Fruit fly (Drosophila melanogaster) whole organism, embryonic: ENCODE data around the gene CG43447.

Experiments used
- Adf1 ChIP-seq: fragments of 200-800 bp; sonication (Bioruptor generic); IDR thresholded peaks from 2 replicates; pipeline ENCODE4 v1.3.6; 2022; ENCODE audit warnings: missing biosample characterization, missing genetic modification characterization
- CG10209 ChIP-seq: fragments of 200-800 bp; sonication (Bioruptor generic); optimal IDR thresholded peaks from 3 replicates; lab custom pipeline; 2017; ENCODE audit warnings: missing biosample characterization, mild to moderate bottlenecking, missing genetic modification characterization, missing genetic modification reagents
- CG10565 ChIP-seq: fragments of 200-800 bp; sonication (Bioruptor generic); optimal IDR thresholded peaks from 3 replicates; lab custom pipeline; 2016; ENCODE audit warnings: missing biosample characterization, mild to moderate bottlenecking, missing genetic modification characterization
- CG11093 ChIP-seq: fragments of 200-800 bp; sonication (Bioruptor generic); IDR thresholded peaks from 3 replicates; pipeline ENCODE4 v1.3.6; 2022; ENCODE audit warnings: missing biosample characterization, missing genetic modification characterization
- CG11456 ChIP-seq: fragments of 200-800 bp; sonication (Bioruptor generic); IDR thresholded peaks from 3 replicates; pipeline ENCODE4 v1.3.6; 2022; ENCODE audit warnings: missing biosample characterization, missing genetic modification characterization
- CG11695 ChIP-seq: fragments of 200-800 bp; sonication (Bioruptor generic); IDR thresholded peaks from 3 replicates; pipeline ENCODE4 v1.3.6; 2022; ENCODE audit warnings: missing biosample characterization, missing genetic modification characterization
- CG12104 ChIP-seq: fragments of 200-800 bp; sonication (Bioruptor generic); optimal IDR thresholded peaks from 3 replicates; lab custom pipeline; 2016; ENCODE audit warnings: missing biosample characterization, missing genetic modification characterization
- CG12659 ChIP-seq: fragments of 200-800 bp; sonication (Bioruptor generic); optimal IDR thresholded peaks from 3 replicates; lab custom pipeline; 2017; ENCODE audit warnings: mild to moderate bottlenecking, missing biosample characterization, missing genetic modification reagents, missing genetic modification characterization
- CG12769 ChIP-seq: fragments of 200-800 bp; sonication (Bioruptor generic); optimal IDR thresholded peaks from 2 replicates; lab custom pipeline; 2019; ENCODE audit warnings: missing biosample characterization, mild to moderate bottlenecking, missing genetic modification characterization, moderate library complexity
- CG13424 ChIP-seq: fragments of 200-800 bp; sonication (Bioruptor generic); optimal IDR thresholded peaks from 2 replicates; lab custom pipeline; 2019; ENCODE audit warnings: missing biosample characterization, mild to moderate bottlenecking, missing genetic modification characterization, moderate library complexity
- CG14014 ChIP-seq: fragments of 200-800 bp; sonication (Bioruptor generic); IDR thresholded peaks from 2 replicates; pipeline ENCODE4 v1.3.6; 2022; ENCODE audit warnings: missing biosample characterization, missing genetic modification characterization
- CG14441 ChIP-seq: fragments of 200-800 bp; sonication (Bioruptor generic); IDR thresholded peaks from 2 replicates; pipeline ENCODE4 v1.3.6; 2022; ENCODE audit warnings: missing biosample characterization, missing genetic modification characterization
- CG15011 ChIP-seq: fragments of 200-800 bp; sonication (Bioruptor generic); optimal IDR thresholded peaks from 3 replicates; lab custom pipeline; 2018; ENCODE audit warnings: missing biosample characterization, mild to moderate bottlenecking, missing genetic modification characterization
- CG15269 ChIP-seq: fragments of 200-800 bp; sonication (Bioruptor generic); optimal IDR thresholded peaks from 2 replicates; lab custom pipeline; 2018; ENCODE audit warnings: missing biosample characterization, mild to moderate bottlenecking, missing genetic modification characterization, moderate library complexity
- CG15514 ChIP-seq: fragments of 200-800 bp; sonication (Bioruptor generic); optimal IDR thresholded peaks from 3 replicates; lab custom pipeline; 2017; ENCODE audit warnings: missing biosample characterization, missing genetic modification characterization, mild to moderate bottlenecking, moderate library complexity, missing genetic modification reagents
- CG1647 ChIP-seq: fragments of 200-800 bp; sonication (Bioruptor generic); optimal IDR thresholded peaks from 3 replicates; lab custom pipeline; 2016; ENCODE audit warnings: missing biosample characterization, missing genetic modification characterization
- CG16863 ChIP-seq: fragments of 200-800 bp; sonication (Bioruptor generic); optimal IDR thresholded peaks from 3 replicates; lab custom pipeline; 2016; ENCODE audit warnings: missing biosample characterization, missing genetic modification characterization
- CG18011 ChIP-seq: fragments of 200-800 bp; sonication (Bioruptor generic); optimal IDR thresholded peaks from 2 replicates; lab custom pipeline; 2017; ENCODE audit warnings: missing biosample characterization, missing genetic modification characterization, mild to moderate bottlenecking, moderate library complexity, missing genotype
- CG34224 ChIP-seq: fragments of 200-800 bp; sonication (Bioruptor generic); IDR thresholded peaks from 3 replicates; pipeline ENCODE4 v1.3.6; 2022; ENCODE audit warnings: missing biosample characterization, missing genetic modification characterization; ENCODE audit not compliant: partially characterized antibody
- CG3726 ChIP-seq: fragments of 200-800 bp; sonication (Bioruptor generic); IDR thresholded peaks from 3 replicates; pipeline ENCODE4, ENCODE4 v1.3.6; 2022; ENCODE audit warnings: missing biosample characterization, missing genetic modification characterization
- CG4360 ChIP-seq: fragments of 200-800 bp; sonication (Bioruptor generic); IDR thresholded peaks from 2 replicates; pipeline ENCODE4 v1.3.6; 2022; ENCODE audit warnings: missing biosample characterization, missing genetic modification characterization
- CG43689 ChIP-seq: fragments of 200-800 bp; sonication (Bioruptor generic); IDR thresholded peaks from 2 replicates; pipeline ENCODE4 v1.3.6; 2022; ENCODE audit warnings: missing biosample characterization, missing genetic modification characterization
- CG4730 ChIP-seq: fragments of 200-800 bp; sonication (Bioruptor generic); IDR thresholded peaks from 2 replicates; pipeline ENCODE4 v1.3.6; 2022; ENCODE audit warnings: missing biosample characterization, missing genetic modification characterization
- CG5953 ChIP-seq: fragments of 200-800 bp; sonication (Bioruptor generic); IDR thresholded peaks from 2 replicates; pipeline ENCODE4 v1.3.6; 2022; ENCODE audit warnings: missing biosample characterization, missing genetic modification characterization
- CG6683 ChIP-seq: fragments of 200-800 bp; sonication (Bioruptor generic); optimal IDR thresholded peaks from 2 replicates; lab custom pipeline; 2017; ENCODE audit warnings: missing biosample characterization, mild to moderate bottlenecking, missing genetic modification characterization, missing genetic modification reagents
- CG8281 ChIP-seq: fragments of 200-800 bp; sonication (Bioruptor generic); optimal IDR thresholded peaks from 2 replicates; lab custom pipeline; 2018; ENCODE audit warnings: missing biosample characterization, mild to moderate bottlenecking, missing genetic modification characterization, moderate library complexity
- CG8388 ChIP-seq: fragments of 200-800 bp; sonication (Bioruptor generic); optimal IDR thresholded peaks from 2 replicates; lab custom pipeline; 2019; ENCODE audit warnings: missing biosample characterization, mild to moderate bottlenecking, missing genetic modification characterization, moderate library complexity
- Dll ChIP-seq: fragments of 200-800 bp; sonication (Bioruptor generic); IDR thresholded peaks from 4 replicates; pipeline ENCODE4 v1.3.6; 2022; ENCODE audit warnings: missing biosample characterization, missing genetic modification characterization; ENCODE audit not compliant: partially characterized antibody
- H2.0 ChIP-seq: fragments of 200-800 bp; sonication (Bioruptor generic); IDR thresholded peaks from 2 replicates; pipeline ENCODE4 v1.3.6; 2022; ENCODE audit warnings: missing biosample characterization, missing genetic modification characterization
- Sry-δ ChIP-seq: fragments of 200-800 bp; sonication (Bioruptor generic); optimal IDR thresholded peaks from 2 replicates; lab custom pipeline; 2016; ENCODE audit warnings: missing biosample characterization, missing genetic modification characterization
- ac ChIP-seq: fragments of 200-800 bp; sonication (Bioruptor generic); optimal IDR thresholded peaks from 3 replicates; lab custom pipeline; 2017; ENCODE audit warnings: missing biosample characterization, mild to moderate bottlenecking, missing genetic modification characterization
- ap ChIP-seq: fragments of 200-800 bp; sonication (Bioruptor generic); IDR thresholded peaks from 2 replicates; pipeline ENCODE4 v1.3.6; 2022; ENCODE audit warnings: missing biosample characterization, missing genetic modification characterization
- ara ChIP-seq: fragments of 200-800 bp; sonication (Bioruptor generic); IDR thresholded peaks from 2 replicates; pipeline ENCODE4 v1.3.6; 2022; ENCODE audit warnings: missing biosample characterization, missing genetic modification characterization
- ato ChIP-seq: fragments of 200-800 bp; sonication (Bioruptor generic); IDR thresholded peaks from 2 replicates; pipeline ENCODE4 v1.3.6; 2022; ENCODE audit warnings: missing biosample characterization, missing genetic modification characterization; ENCODE audit not compliant: partially characterized antibody
- crol ChIP-seq: fragments of 200-800 bp; sonication (Bioruptor generic); IDR thresholded peaks from 2 replicates; pipeline ENCODE4 v1.3.6; 2022; ENCODE audit warnings: missing biosample characterization, missing genetic modification characterization
- crp ChIP-seq, 2 experiments: fragments of 200-800 bp; sonication (Bioruptor generic); optimal IDR thresholded peaks; 2 replicates in 1 of 2; 3 replicates in 1 of 2; lab custom pipeline; 2017; ENCODE audit warnings: missing biosample characterization in 2 of 2, missing genetic modification characterization in 2 of 2, mild to moderate bottlenecking in 1 of 2, moderate library complexity in 1 of 2
- da ChIP-seq: fragments of 200-800 bp; sonication (Bioruptor generic); optimal IDR thresholded peaks from 2 replicates; lab custom pipeline; 2016; ENCODE audit warnings: missing biosample characterization, missing genetic modification characterization
- dm ChIP-seq: fragments of 200-800 bp; sonication (Bioruptor generic); optimal IDR thresholded peaks from 3 replicates; lab custom pipeline; 2016; ENCODE audit warnings: missing biosample characterization, missing genetic modification characterization
- fd96Cb ChIP-seq: fragments of 200-800 bp; sonication (Bioruptor generic); optimal IDR thresholded peaks from 2 replicates; lab custom pipeline; 2018; ENCODE audit warnings: missing biosample characterization, mild to moderate bottlenecking, missing genetic modification characterization, moderate library complexity
- fu2 ChIP-seq: fragments of 200-800 bp; sonication (Bioruptor generic); optimal IDR thresholded peaks from 2 replicates; lab custom pipeline; 2016; ENCODE audit warnings: missing biosample characterization, missing genetic modification characterization
- ham ChIP-seq: fragments of 200-800 bp; sonication (Bioruptor generic); IDR thresholded peaks from 2 replicates; pipeline ENCODE4 v1.3.6; 2022; ENCODE audit warnings: missing biosample characterization, missing genetic modification characterization
- hbn ChIP-seq: fragments of 200-800 bp; sonication (Bioruptor generic); IDR thresholded peaks from 2 replicates; pipeline ENCODE4 v1.3.6; 2022; ENCODE audit warnings: missing biosample characterization, missing genetic modification characterization; ENCODE audit not compliant: partially characterized antibody
- ken ChIP-seq: fragments of 200-800 bp; sonication (Bioruptor generic); IDR thresholded peaks from 3 replicates; pipeline ENCODE4 v1.3.6; 2022; ENCODE audit warnings: missing biosample characterization, missing genetic modification characterization
- phol ChIP-seq: fragments of 200-800 bp; sonication (Bioruptor generic); optimal IDR thresholded peaks from 3 replicates; lab custom pipeline; 2018; ENCODE audit warnings: missing biosample characterization, mild to moderate bottlenecking, missing genetic modification characterization, moderate library complexity
- salm ChIP-seq: fragments of 200-800 bp; sonication (Bioruptor generic); optimal IDR thresholded peaks from 2 replicates; lab custom pipeline; 2018; ENCODE audit warnings: missing biosample characterization, mild to moderate bottlenecking, missing genetic modification characterization
- sim ChIP-seq: fragments of 200-800 bp; sonication (Bioruptor generic); IDR thresholded peaks from 2 replicates; pipeline ENCODE4 v1.3.6; 2022; ENCODE audit warnings: missing biosample characterization, missing genetic modification characterization
- stc ChIP-seq: fragments of 200-800 bp; sonication (Bioruptor generic); IDR thresholded peaks from 2 replicates; pipeline ENCODE4 v1.3.6; 2022; ENCODE audit warnings: missing biosample characterization, missing genetic modification characterization
- tgo ChIP-seq: fragments of 200-800 bp; sonication (Bioruptor generic); IDR thresholded peaks from 3 replicates; pipeline ENCODE4 v1.3.6; 2022; ENCODE audit warnings: missing biosample characterization, missing genetic modification characterization
- tna ChIP-seq: fragments of 200-800 bp; sonication (Bioruptor generic); IDR thresholded peaks from 2 replicates; pipeline ENCODE4 v1.3.6; 2022; ENCODE audit warnings: missing biosample characterization, missing genetic modification characterization; ENCODE audit not compliant: partially characterized antibody
- wdn ChIP-seq: fragments of 200-800 bp; sonication (Bioruptor generic); IDR thresholded peaks from 2 replicates; pipeline ENCODE4 v1.3.6; 2022; ENCODE audit warnings: missing biosample characterization, missing genetic modification characterization
- z ChIP-seq: fragments of 200-800 bp; sonication (Bioruptor generic); IDR thresholded peaks from 3 replicates; pipeline ENCODE4 v1.3.6; 2022; ENCODE audit warnings: missing biosample characterization, missing genetic modification characterization

CG43447 gene

DNA sequence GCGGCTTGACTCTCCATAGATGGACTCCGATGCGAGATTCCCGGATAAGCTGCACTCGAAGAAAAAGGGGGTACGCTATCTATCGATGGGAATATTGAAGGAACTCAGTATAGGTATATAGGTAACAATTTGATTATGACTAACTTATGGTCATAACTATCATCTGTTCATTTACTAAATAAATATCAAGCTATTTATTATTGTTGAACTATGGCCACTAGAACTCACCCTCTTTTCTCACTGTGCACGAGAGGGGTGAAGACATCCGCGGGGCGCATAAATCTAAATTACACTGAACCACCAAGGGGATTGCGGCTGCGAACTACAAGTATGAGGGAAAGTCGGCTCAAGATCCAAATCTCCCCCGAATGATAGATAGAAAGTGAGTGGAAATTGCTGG is 516 bp downstream of the CG43447 start, which contains the start of gene CG44290 (continued):
- TF ChIP-seq CG1647 (GFP tag; lab: Kevin White, UChicago): no peak
- TF ChIP-seq CG15011: no peak
- TF ChIP-seq CG3726: no peak
- TF ChIP-seq crol (GFP tag; lab: Robert Waterston, UW): peak; percentile 31
- TF ChIP-seq fu2 (GFP tag; lab: Kevin White, UChicago): no peak
- TF ChIP-seq CG34224 (GFP tag; lab: Robert Waterston, UW): no peak
- no peak for TF ChIP-seq CG4360 (GFP tag; lab: Robert Waterston, UW)
- peak; percentile 80 for TF ChIP-seq ara (GFP tag; lab: Robert Waterston, UW)
- TF ChIP-seq z (GFP tag; lab: Robert Waterston, UW): no peak
- no peak for TF ChIP-seq H2.0 (GFP tag; lab: Robert Waterston, UW)
- no peak for TF ChIP-seq sim
- no peak for TF ChIP-seq CG14014 (GFP tag; lab: Robert Waterston, UW)
- no peak for TF ChIP-seq salm (tag; lab: Kevin White, UChicago)
- TF ChIP-seq ato (GFP tag; lab: Robert Waterston, UW): no peak
- peak; percentile 39 for TF ChIP-seq CG13424 (tag; lab: Kevin White, UChicago)
- no peak for TF ChIP-seq CG12769
- TF ChIP-seq CG43689 (GFP tag; lab: Robert Waterston, UW): no peak
- TF ChIP-seq fd96Cb (tag; lab: Kevin White, UChicago): peak; percentile 70
- TF ChIP-seq CG18011 (GFP tag; lab: Kevin White, UChicago): no peak
- no peak for TF ChIP-seq tna (GFP tag; lab: Robert Waterston, UW)
- peak; percentile 43 for TF ChIP-seq CG8388 (GFP tag; lab: Kevin White, UChicago)
- no peak for TF ChIP-seq CG12104 (GFP tag; lab: Kevin White, UChicago)
- TF ChIP-seq CG11695 (GFP tag; lab: Robert Waterston, UW): no peak
- TF ChIP-seq CG10209 (GFP tag; lab: Kevin White, UChicago): peak; percentile 33
- no peak for TF ChIP-seq CG14441 (GFP tag; lab: Robert Waterston, UW)
- no peak for TF ChIP-seq Sry-δ (GFP tag; lab: Kevin White, UChicago)
- no peak for TF ChIP-seq hbn
- TF ChIP-seq CG12659 (GFP tag; lab: Kevin White, UChicago): no peak
- no peak for TF ChIP-seq CG10565 (GFP tag; lab: Kevin White, UChicago)
- TF ChIP-seq stc (GFP tag; lab: Robert Waterston, UW): no peak
- no peak for TF ChIP-seq ken (GFP tag; lab: Robert Waterston, UW)
- no peak for TF ChIP-seq CG15514
- no peak for TF ChIP-seq CG16863 (GFP tag; lab: Kevin White, UChicago)
- no peak for TF ChIP-seq ac (GFP tag; lab: Kevin White, UChicago)
- 0 out of 2 replicates have a peak, but pooled peaks have one; percentile 40 for TF ChIP-seq CG4730 (GFP tag; lab: Robert Waterston, UW)
- TF ChIP-seq tgo (GFP tag; lab: Robert Waterston, UW): no peak; the same call in 2 of the 3 replicates
- no peak for TF ChIP-seq CG8281 (tag; lab: Kevin White, UChicago)
- TF ChIP-seq da (GFP tag; lab: Kevin White, UChicago): no peak
- no peak for TF ChIP-seq CG11456 (GFP tag; lab: Robert Waterston, UW)
- no peak for TF ChIP-seq Dll (GFP tag; lab: Robert Waterston, UW)
- TF ChIP-seq Adf1 (GFP tag; lab: Robert Waterston, UW): no peak
- TF ChIP-seq ap (GFP tag; lab: Robert Waterston, UW): peak; percentile 40; the same call in 1 of the 2 replicates
- no peak for TF ChIP-seq dm (GFP tag; lab: Kevin White, UChicago)
- no peak for TF ChIP-seq CG5953 (GFP tag; lab: Robert Waterston, UW)
- 0 out of 3 replicates have a peak, but pooled peaks have one; percentile 55 for TF ChIP-seq CG11093 (GFP tag; lab: Robert Waterston, UW)
- no peak for TF ChIP-seq CG6683
- TF ChIP-seq ham (GFP tag; lab: Robert Waterston, UW): no peak
- no peak for TF ChIP-seq CG15269 (tag; lab: Kevin White, UChicago)
- no peak for TF ChIP-seq wdn (GFP tag; lab: Robert Waterston, UW)
- no peak for TF ChIP-seq crp (GFP tag; optimal IDR thresholded peaks at IDR 0.05; lab: Kevin White, UChicago)
- TF ChIP-seq phol (tag; lab: Kevin White, UChicago): peak; percentile 69
